Fruit fly (Drosophila melanogaster): Measurements from ENCODE around the gene hng3.

hng3 gene

DNA sequence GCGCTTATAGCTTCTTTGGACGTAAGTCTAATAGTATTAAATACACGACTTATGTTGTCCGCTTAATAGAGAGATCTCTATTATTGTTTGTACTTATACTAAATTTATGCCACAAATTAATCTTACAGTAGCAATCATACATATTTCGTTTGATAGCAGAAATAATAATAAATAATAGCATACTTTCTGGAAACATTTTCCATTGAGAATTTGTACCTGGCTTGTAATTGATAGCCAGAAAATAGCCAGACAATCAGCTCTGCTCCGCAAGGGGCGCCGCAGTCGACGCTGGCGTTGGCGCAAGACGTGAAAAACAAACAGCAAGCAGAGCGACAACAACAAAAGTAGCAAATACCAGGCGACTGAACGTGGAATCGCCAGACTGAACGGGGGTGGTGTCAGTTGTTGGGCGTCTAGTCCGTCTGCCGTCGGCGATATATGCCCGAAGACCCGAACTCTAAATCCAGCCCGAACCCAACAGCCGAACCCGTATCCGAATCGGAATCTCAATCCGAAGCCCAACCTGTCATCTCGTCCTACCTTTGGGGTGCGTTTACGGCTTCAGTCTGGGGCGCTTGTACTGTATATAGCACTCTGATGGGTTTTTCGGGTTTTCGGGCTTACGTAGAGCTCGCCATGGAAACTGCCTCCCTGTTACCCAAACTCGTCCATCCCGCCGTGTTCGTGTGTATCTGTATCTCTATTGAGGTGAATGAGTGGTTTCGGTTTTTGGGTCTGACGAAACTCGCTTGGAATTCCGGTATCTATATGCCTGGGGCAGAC, 55.7 kb downstream of the hng3 start (continued):
- TF ChIP-seq CG7928 (GFP tag; optimal IDR thresholded peaks at IDR 0.05) (no peak), CG6654 (GFP tag; optimal IDR thresholded peaks at IDR 0.05) (no peak), amos (GFP tag; IDR thresholded peaks at IDR 0.05; ENCODE audit: partially characterized antibody) (no peak), prd (optimal IDR thresholded peaks at IDR 0.05) (no peak), prd (GFP tag; IDR thresholded peaks at IDR 0.05) (0 out of 3 replicates have a peak, but pooled peaks have one; percentile 34), mld (GFP tag; IDR thresholded peaks at IDR 0.05; ENCODE audit: partially characterized antibody) (no peak), caup (GFP tag; optimal IDR thresholded peaks at IDR 0.05; ENCODE audit: severe bottlenecking) (no peak), unc-4 (GFP tag; IDR thresholded peaks at IDR 0.05; ENCODE audit: partially characterized antibody) (no peak), Mes4 (GFP tag; optimal IDR thresholded peaks at IDR 0.05) (no peak), lab (GFP tag; optimal IDR thresholded peaks at IDR 0.05) (peak; percentile 8), crp (GFP tag; optimal IDR thresholded peaks at IDR 0.05) (peak in 1 of 2 experiments; percentile 6), B-H2 (GFP tag; optimal IDR thresholded peaks at IDR 0.05) (no peak), disco-r (GFP tag; optimal IDR thresholded peaks at IDR 0.05) (no peak), HHEX (GFP tag; optimal IDR thresholded peaks at IDR 0.05) (no peak), pb (GFP tag; optimal IDR thresholded peaks at IDR 0.05) (no peak), Tbp (GFP tag; optimal IDR thresholded peaks at IDR 0.05) (peak; percentile 96), E2f2 (GFP tag; IDR thresholded peaks at IDR 0.05) (no peak), CrebB (tag; optimal IDR thresholded peaks at IDR 0.05) (no peak), H15 (GFP tag; IDR thresholded peaks at IDR 0.05) (no peak), Pdp1 (GFP tag; optimal IDR thresholded peaks at IDR 0.05) (peak in 1 of 2 experiments; percentile 11), Atf-2 (GFP tag; optimal IDR thresholded peaks at IDR 0.05) (peak; percentile 9), dati (GFP tag; IDR thresholded peaks at IDR 0.05) (no peak), sr (GFP tag; IDR thresholded peaks at IDR 0.05) (no peak), toy (GFP tag; IDR thresholded peaks at IDR 0.05) (no peak), croc (GFP tag; conservative IDR thresholded peaks at IDR 0.05) (no peak), CG15601 (tag; optimal IDR thresholded peaks at IDR 0.05) (peak; percentile 25), chinmo (GFP tag; IDR thresholded peaks at IDR 0.05; ENCODE audit: partially characterized antibody) (peak; percentile 65; the same call in 2 of the 4 replicates), CG17186 (GFP tag; optimal IDR thresholded peaks at IDR 0.05) (no peak), CG11398 (GFP tag; optimal IDR thresholded peaks at IDR 0.05) (no peak), wor (GFP tag; IDR thresholded peaks at IDR 0.05) (no peak), CG10321 (GFP tag; IDR thresholded peaks at IDR 0.05) (no peak), CG34422 (GFP tag; IDR thresholded peaks at IDR 0.05) (no peak; the same call in 2 of the 3 replicates), sim (GFP tag; IDR thresholded peaks at IDR 0.05) (no peak), Meics (GFP tag; optimal IDR thresholded peaks at IDR 0.05) (peak; percentile 54), CG17568 (GFP tag; optimal IDR thresholded peaks at IDR 0.05) (peak; percentile 9), HmgD (GFP tag; optimal IDR thresholded peaks at IDR 0.05) (no peak), Elba2 (GFP tag; optimal IDR thresholded peaks at IDR 0.05) (no peak), row (GFP tag; IDR thresholded peaks at IDR 0.05) (peak; percentile 94), Mad (GFP tag; optimal IDR thresholded peaks at IDR 0.05) (peak; percentile 38), tx (GFP tag; optimal IDR thresholded peaks at IDR 0.05) (no peak), CG8478 (optimal IDR thresholded peaks at IDR 0.05) (no peak), H2.0 (GFP tag; IDR thresholded peaks at IDR 0.05) (no peak), CG2116 (GFP tag; optimal IDR thresholded peaks at IDR 0.05) (no peak), Doc3 (GFP tag; IDR thresholded peaks at IDR 0.05; ENCODE audit: partially characterized antibody) (no peak), esg (GFP tag; conservative IDR thresholded peaks at IDR 0.05) (peak; percentile 29; the same call in 1 of the 2 replicates), chm (GFP tag; IDR thresholded peaks at IDR 0.05) (peak; percentile 22; the same call in 1 of the 2 replicates), fd102C (GFP tag; optimal IDR thresholded peaks at IDR 0.05) (peak; percentile 30), CG5245 (GFP tag; optimal IDR thresholded peaks at IDR 0.05) (no peak), CG31365 (tag; optimal IDR thresholded peaks at IDR 0.05) (no peak), sens (GFP tag) (peak; percentile 95)

All from whole organism, embryonic.